Worm (Caenorhabditis elegans): Measurements from ENCODE around the gene srd-49.

DNA sequence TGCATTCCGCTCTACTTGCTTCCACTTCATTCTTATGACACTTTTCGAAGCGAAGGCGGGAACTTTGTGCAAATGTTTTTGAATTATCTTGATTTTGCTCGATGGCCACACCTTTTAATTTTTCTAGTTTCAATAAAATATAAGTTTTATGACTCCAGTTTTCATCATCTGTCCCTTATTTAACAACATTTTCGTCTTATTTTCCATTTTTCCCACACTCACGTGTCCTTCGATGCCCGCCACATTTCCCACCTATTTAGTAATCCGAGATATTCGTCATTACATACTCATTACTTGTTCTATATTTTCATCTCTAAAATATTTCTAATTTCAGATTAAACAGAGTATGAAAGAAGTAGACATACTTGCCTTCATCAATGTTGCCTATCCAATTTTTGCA, at the start of gene srd-49:
- TF ChIP-seq him-1 (tag; optimal IDR thresholded peaks at IDR 0.05) (no peak), W03F9.2 (tag; optimal IDR thresholded peaks at IDR 0.05) (no peak), dao-5 (tag; optimal IDR thresholded peaks at IDR 0.05) (no peak)
